Worm (Caenorhabditis elegans): ENCODE data around the gene T04B2.3.

ce11 chrIV:10063941-10064340 is 16.7 kb downstream of the T04B2.3 start:
- TF ChIP-seq elt-1 (tag; optimal IDR thresholded peaks at IDR 0.05) (no peak), ztf-11 (tag; optimal IDR thresholded peaks at IDR 0.05) (no peak), snpc-4 (tag; optimal IDR thresholded peaks at IDR 0.05) (no peak), aly-2 (tag; optimal IDR thresholded peaks at IDR 0.05) (no peak), nhr-76 (tag; optimal IDR thresholded peaks at IDR 0.05) (no peak), elt-2 (tag; optimal IDR thresholded peaks at IDR 0.05) (no peak)
